Fruit fly (Drosophila melanogaster) whole organism, pupa: ENCODE measurements around the gene mthl10.

Experiments used
- CG10348 ChIP-seq: fragments of 200-800 bp; sonication (Bioruptor generic); IDR thresholded peaks from 2 replicates; pipeline ENCODE4 v1.3.6; 2022; ENCODE audit warnings: missing biosample characterization, missing genetic modification characterization
- CG12605 ChIP-seq: fragments of 200-800 bp; sonication (Bioruptor generic); IDR thresholded peaks from 2 replicates; pipeline ENCODE4 v1.3.6; 2022; ENCODE audit warnings: missing biosample characterization, missing genetic modification characterization
- CG13204 ChIP-seq: fragments of 200-800 bp; sonication (Bioruptor generic); optimal IDR thresholded peaks from 2 replicates; lab custom pipeline; 2018; ENCODE audit warnings: missing biosample characterization, mild to moderate bottlenecking, missing genetic modification characterization, moderate library complexity
- CG14655 ChIP-seq: fragments of 200-800 bp; sonication (Bioruptor generic); optimal IDR thresholded peaks from 3 replicates; lab custom pipeline; 2017; ENCODE audit warnings: mild to moderate bottlenecking, missing biosample characterization, missing genetic modification reagents, missing genetic modification characterization
- CG15710 ChIP-seq: fragments of 200-800 bp; sonication (Bioruptor generic); optimal IDR thresholded peaks from 2 replicates; lab custom pipeline; 2018; ENCODE audit warnings: missing biosample characterization, mild to moderate bottlenecking, missing genetic modification characterization, moderate library complexity
- CG17806 ChIP-seq: fragments of 200-800 bp; sonication (Bioruptor generic); optimal IDR thresholded peaks from 2 replicates; lab custom pipeline; 2018; ENCODE audit warnings: missing biosample characterization, mild to moderate bottlenecking, missing genetic modification characterization, moderate library complexity
- CG32121 ChIP-seq: fragments of 200-800 bp; sonication (Bioruptor generic); IDR thresholded peaks from 2 replicates; pipeline ENCODE4 v1.3.6; 2022; ENCODE audit warnings: missing biosample characterization, missing genetic modification characterization
- CG34367 ChIP-seq: fragments of 200-800 bp; sonication (Bioruptor generic); optimal IDR thresholded peaks from 2 replicates; lab custom pipeline; 2018; ENCODE audit warnings: missing biosample characterization, mild to moderate bottlenecking, missing genetic modification characterization
- CG4496 ChIP-seq: fragments of 200-800 bp; sonication (Bioruptor generic); IDR thresholded peaks from 3 replicates; pipeline ENCODE4 v1.3.6; 2022; ENCODE audit warnings: missing biosample characterization, missing genetic modification characterization
- CG8159 ChIP-seq: fragments of 200-800 bp; sonication (Bioruptor generic); optimal IDR thresholded peaks from 3 replicates; lab custom pipeline; 2018; ENCODE audit warnings: missing biosample characterization, mild to moderate bottlenecking, missing genetic modification characterization, moderate library complexity
- CG8301 ChIP-seq: fragments of 200-800 bp; sonication (Bioruptor generic); optimal IDR thresholded peaks from 2 replicates; lab custom pipeline; 2018; ENCODE audit warnings: missing biosample characterization, mild to moderate bottlenecking, missing genetic modification characterization
- CG9948 ChIP-seq: fragments of 200-800 bp; sonication (Bioruptor generic); optimal IDR thresholded peaks from 2 replicates; lab custom pipeline; 2018; ENCODE audit warnings: missing biosample characterization, mild to moderate bottlenecking, missing genetic modification characterization, moderate library complexity
- D1 ChIP-seq: fragments of 200-800 bp; sonication (Bioruptor generic); optimal IDR thresholded peaks from 2 replicates; lab custom pipeline; 2018; ENCODE audit warnings: missing biosample characterization, mild to moderate bottlenecking, missing genetic modification characterization, moderate library complexity
- EcR ChIP-seq: fragments of 200-800 bp; sonication (Bioruptor generic); optimal IDR thresholded peaks from 3 replicates; lab custom pipeline; 2019; ENCODE audit warnings: missing biosample characterization, missing genetic modification characterization, mild to moderate bottlenecking, moderate library complexity, missing genetic modification reagents
- Ets98B ChIP-seq: fragments of 200-800 bp; sonication (Bioruptor generic); IDR thresholded peaks from 2 replicates; pipeline ENCODE4 v1.3.6; 2022; ENCODE audit warnings: missing biosample characterization, missing genetic modification characterization
- Pif1A ChIP-seq: fragments of 200-800 bp; sonication (Bioruptor generic); optimal IDR thresholded peaks from 3 replicates; lab custom pipeline; 2016; ENCODE audit warnings: missing biosample characterization, missing genetic modification characterization
- Pif1B ChIP-seq: fragments of 200-800 bp; sonication (Bioruptor generic); optimal IDR thresholded peaks from 3 replicates; lab custom pipeline; 2016; ENCODE audit warnings: missing biosample characterization, missing genetic modification characterization
- Snoo ChIP-seq: fragments of 200-800 bp; sonication (Bioruptor generic); optimal IDR thresholded peaks from 3 replicates; lab custom pipeline; 2017; ENCODE audit warnings: missing biosample characterization, mild to moderate bottlenecking, missing genetic modification characterization, inconsistent platforms
- fd96Ca ChIP-seq: fragments of 200-800 bp; sonication (Bioruptor generic); IDR thresholded peaks from 3 replicates; pipeline ENCODE4 v1.3.6; 2022; ENCODE audit warnings: missing biosample characterization, missing genetic modification characterization
- gl ChIP-seq: fragments of 200-800 bp; sonication (Bioruptor generic); optimal IDR thresholded peaks from 2 replicates; lab custom pipeline; 2018; ENCODE audit warnings: missing biosample characterization, mild to moderate bottlenecking, missing genetic modification characterization
- rn ChIP-seq: fragments of 200-800 bp; sonication (Bioruptor generic); IDR thresholded peaks from 2 replicates; pipeline ENCODE4 v1.3.6; 2022; ENCODE audit warnings: missing biosample characterization, missing genetic modification characterization

mthl10 gene

dm6 chr3L:342839-343238 is at the start of gene mthl10:
Gene mthl10 (minus strand): TSS chr3L:342915.
- no peak for TF ChIP-seq CG12605
- TF ChIP-seq EcR (GFP tag; lab: Kevin White, UChicago), result peak; percentile 75
- no peak for TF ChIP-seq Pif1A

DNA sequence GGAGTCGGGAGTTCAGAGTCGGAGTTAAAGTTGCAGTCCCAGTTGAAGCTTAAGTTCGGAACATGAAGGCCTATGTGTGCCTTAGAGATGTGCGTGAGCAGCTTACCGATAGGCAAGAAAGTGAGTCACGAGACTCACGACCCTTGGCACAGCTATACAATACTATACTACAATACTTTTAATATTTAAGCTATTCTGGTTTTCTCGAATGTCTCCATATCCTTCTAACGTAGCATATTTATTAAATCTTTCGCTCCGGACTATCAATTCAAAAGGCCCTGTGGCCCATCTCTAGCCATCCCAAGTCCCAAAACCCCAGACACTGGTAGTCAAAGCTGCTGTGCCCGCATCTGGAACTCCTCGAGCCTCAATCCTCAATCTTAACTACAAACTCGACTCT is 47.5 kb upstream of the mthl10 start:
- TF ChIP-seq fd96Ca (GFP tag; lab: Robert Waterston, UW) (no peak), Ets98B (GFP tag; lab: Robert Waterston, UW) (no peak), CG10348 (no peak), CG8301 (tag; lab: Kevin White, UChicago) (no peak), Pif1A (peak; percentile 25), CG15710 (tag; lab: Kevin White, UChicago) (no peak), CG32121 (GFP tag; lab: Robert Waterston, UW) (no peak), EcR (GFP tag; lab: Kevin White, UChicago) (no peak), gl (tag; lab: Kevin White, UChicago) (no peak), CG8159 (no peak), CG13204 (GFP tag; lab: Kevin White, UChicago) (no peak), CG12605 (no peak), CG4496 (no peak), D1 (no peak), Snoo (tag; lab: Kevin White, UChicago) (no peak), CG17806 (peak; percentile 20), CG14655 (GFP tag; lab: Kevin White, UChicago) (no peak), CG34367 (no peak), rn (GFP tag; lab: Robert Waterston, UW) (no peak), CG9948 (tag; lab: Kevin White, UChicago) (peak; percentile 7), Pif1B (GFP tag; lab: Kevin White, UChicago) (no peak)

dm6 chr3L:388094-388493 is 45.4 kb upstream of the mthl10 start:
- no peak for TF ChIP-seq rn (GFP tag; lab: Robert Waterston, UW)
- peak; percentile 48 for TF ChIP-seq CG34367
- TF ChIP-seq CG8159, result peak; percentile 52
- peak; percentile 40 for TF ChIP-seq CG15710 (tag; lab: Kevin White, UChicago)
- peak; percentile 60 for TF ChIP-seq CG14655 (GFP tag; lab: Kevin White, UChicago)
- peak; percentile 31 for TF ChIP-seq Pif1B (GFP tag; lab: Kevin White, UChicago)
- TF ChIP-seq gl (tag; lab: Kevin White, UChicago), result no peak
- TF ChIP-seq CG9948 (tag; lab: Kevin White, UChicago), result peak; percentile 52
- TF ChIP-seq CG17806, result peak; percentile 56
- TF ChIP-seq CG10348, result no peak
- TF ChIP-seq Snoo (tag; lab: Kevin White, UChicago), result peak; percentile 2
- no peak for TF ChIP-seq CG32121 (GFP tag; lab: Robert Waterston, UW)
- peak; percentile 32; the same call in 1 of the 3 replicates for TF ChIP-seq fd96Ca (GFP tag; lab: Robert Waterston, UW)
- peak; percentile 39 for TF ChIP-seq CG8301 (tag; lab: Kevin White, UChicago)
- TF ChIP-seq Pif1A, result peak; percentile 49

dm6 chr3L:385095-385494 is 42.4 kb upstream of the mthl10 start:
- TF ChIP-seq CG14655 (GFP tag; lab: Kevin White, UChicago) (no peak), CG4496 (no peak), CG8301 (tag; lab: Kevin White, UChicago) (no peak), EcR (GFP tag; lab: Kevin White, UChicago) (no peak), D1 (no peak), CG17806 (peak; percentile 54), CG10348 (no peak), Ets98B (GFP tag; lab: Robert Waterston, UW) (no peak), fd96Ca (GFP tag; lab: Robert Waterston, UW) (no peak), CG8159 (peak; percentile 63), rn (GFP tag; lab: Robert Waterston, UW) (no peak), CG9948 (tag; lab: Kevin White, UChicago) (peak; percentile 36), CG34367 (peak; percentile 48), CG15710 (tag; lab: Kevin White, UChicago) (peak; percentile 54), Snoo (tag; lab: Kevin White, UChicago) (no peak), Pif1B (GFP tag; lab: Kevin White, UChicago) (no peak), CG12605 (no peak), Pif1A (no peak), CG32121 (GFP tag; lab: Robert Waterston, UW) (no peak), CG13204 (GFP tag; lab: Kevin White, UChicago) (no peak)

DNA sequence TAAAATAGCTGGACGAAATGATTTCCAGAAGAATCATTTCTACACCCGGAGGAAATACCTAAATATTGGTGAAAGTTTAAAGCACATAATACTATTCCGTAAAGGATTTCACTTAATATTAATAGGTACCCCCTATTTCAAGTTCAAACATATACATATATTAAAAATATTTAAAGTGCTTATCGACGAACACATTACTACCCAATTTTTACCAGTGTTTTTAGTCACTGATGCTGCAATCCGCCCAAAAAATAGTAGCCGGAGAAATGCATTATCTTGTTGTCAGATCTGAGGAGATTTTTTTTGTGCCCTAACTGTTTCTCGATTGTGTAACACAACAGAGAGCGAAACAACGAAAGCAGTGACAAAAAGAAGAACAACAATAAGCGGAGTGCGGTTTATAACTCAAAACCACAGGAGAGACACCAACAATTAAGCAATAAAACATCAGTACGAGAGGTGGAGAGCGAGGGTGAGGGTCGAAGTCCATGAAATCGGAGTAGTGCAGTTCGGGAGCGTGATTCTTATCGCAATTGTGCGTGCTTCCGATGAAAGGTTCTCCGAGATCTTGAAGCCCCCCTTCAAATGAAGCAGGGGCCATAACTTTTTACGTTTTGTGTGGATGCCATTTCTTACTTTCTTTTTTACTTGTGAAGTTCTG is 38.3 kb upstream of the mthl10 start:
- TF ChIP-seq fd96Ca (GFP tag; lab: Robert Waterston, UW) (no peak), CG34367 (no peak), CG9948 (tag; lab: Kevin White, UChicago) (no peak), CG15710 (tag; lab: Kevin White, UChicago) (no peak), CG12605 (no peak), Pif1A (no peak), gl (tag; lab: Kevin White, UChicago) (no peak), rn (GFP tag; lab: Robert Waterston, UW) (no peak), Ets98B (GFP tag; lab: Robert Waterston, UW) (no peak), Snoo (tag; lab: Kevin White, UChicago) (no peak), CG14655 (GFP tag; lab: Kevin White, UChicago) (no peak), CG10348 (no peak), D1 (no peak), CG4496 (no peak)

DNA sequence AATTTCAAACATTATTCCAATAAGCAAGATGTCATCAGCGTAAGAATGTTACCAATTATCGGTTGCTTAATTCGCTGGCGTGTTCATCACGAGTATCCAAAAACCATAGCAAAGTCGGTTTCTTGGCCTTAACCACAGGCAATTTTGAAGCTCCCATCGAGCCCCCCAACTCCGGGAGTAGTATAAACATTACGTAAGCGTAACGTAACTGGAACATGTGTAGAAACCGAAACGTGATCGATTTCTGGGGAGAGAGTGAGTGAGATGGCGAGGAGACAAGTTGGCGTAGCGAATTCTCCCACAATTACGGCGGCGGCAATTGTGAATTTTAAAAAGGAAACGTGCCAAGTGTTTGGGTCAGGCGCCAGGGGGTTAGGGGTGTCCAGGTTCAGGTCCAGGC is 36.2 kb upstream of the mthl10 start:
- TF ChIP-seq Ets98B (GFP tag; lab: Robert Waterston, UW) (no peak), CG8301 (tag; lab: Kevin White, UChicago) (no peak), CG34367 (no peak), CG17806 (no peak), CG9948 (tag; lab: Kevin White, UChicago) (no peak), rn (GFP tag; lab: Robert Waterston, UW) (no peak), D1 (no peak), CG8159 (no peak), Pif1A (no peak), Snoo (tag; lab: Kevin White, UChicago) (no peak), fd96Ca (GFP tag; lab: Robert Waterston, UW) (no peak), CG14655 (GFP tag; lab: Kevin White, UChicago) (no peak), CG10348 (no peak), CG15710 (tag; lab: Kevin White, UChicago) (no peak), EcR (GFP tag; lab: Kevin White, UChicago) (no peak), Pif1B (GFP tag; lab: Kevin White, UChicago) (no peak)
